Worm (Caenorhabditis elegans) whole organism, midembryonic: Measurements from ENCODE around the gene hda-4.

ENCODE experiments used
- T22C8.4 ChIP-seq: fragments of 200-800 bp; sonication (Bioruptor generic); IDR thresholded peaks from 2 replicates; pipeline ENCODE4 v1.3.6; 2022; ENCODE audit warnings: missing genetic modification characterization, missing compliant biosample characterization
- cog-1 ChIP-seq: sonication (generic microtip); optimal IDR thresholded peaks from 2 replicates; lab custom pipeline; 2016; ENCODE audit warnings: missing genetic modification characterization, missing compliant biosample characterization
- flt-1 ChIP-seq: fragments of 200-800 bp; sonication (Bioruptor generic); IDR thresholded peaks from 2 replicates; pipeline ENCODE4 v1.3.6; 2022; ENCODE audit warnings: missing genetic modification characterization, missing compliant biosample characterization
- klf-2 ChIP-seq: fragments of 200-800 bp; sonication (Bioruptor generic); conservative IDR thresholded peaks from 2 replicates; pipeline ENCODE4 v1.3.6; 2022; ENCODE audit warnings: missing genetic modification reagents, missing genetic modification characterization, missing compliant biosample characterization
- med-1 ChIP-seq: sonication (generic microtip); optimal IDR thresholded peaks from 2 replicates; lab custom pipeline; 2017; ENCODE audit warnings: missing genetic modification characterization, mild to moderate bottlenecking, missing compliant biosample characterization, antibody characterized with exemption, missing genetic modification reagents; ENCODE audit not compliant: insufficient read depth
- ref-1 ChIP-seq: fragments of 200-800 bp; sonication (Bioruptor generic); conservative IDR thresholded peaks from 2 replicates; pipeline ENCODE4 v1.3.6; 2022; ENCODE audit warnings: missing genetic modification reagents, missing genetic modification characterization, missing compliant biosample characterization
- tab-1 ChIP-seq: fragments of 200-800 bp; sonication (Bioruptor generic); IDR thresholded peaks from 2 replicates; pipeline ENCODE4 v1.3.6; 2022; ENCODE audit warnings: missing genetic modification characterization, missing compliant biosample characterization
- ztf-23 ChIP-seq: fragments of 200-800 bp; sonication (Bioruptor generic); IDR thresholded peaks from 2 replicates; pipeline ENCODE4 v1.3.6; 2022; ENCODE audit warnings: missing genetic modification reagents, missing genetic modification characterization, missing compliant biosample characterization
- ztf-29 ChIP-seq: fragments of 200-800 bp; sonication (Bioruptor generic); IDR thresholded peaks from 2 replicates; pipeline ENCODE4 v1.3.6; 2022; ENCODE audit warnings: missing genetic modification reagents, missing genetic modification characterization, missing compliant biosample characterization

hda-4 gene

ce11 chrX:16702232-16702631 is 27.1 kb upstream of the hda-4 start, which contains the start of gene F22H10.1:
F22H10.1 (plus strand) TSS chrX:16702442.
- TF ChIP-seq tab-1 (GFP tag; lab: Robert Waterston, UW) (no peak), T22C8.4 (GFP tag; lab: Robert Waterston, UW) (no peak), ztf-29 (no peak), med-1 (GFP tag; lab: Kevin White, UChicago) (no peak), flt-1 (GFP tag; lab: Robert Waterston, UW) (no peak), cog-1 (tag; lab: Kevin White, UChicago) (no peak), ref-1 (GFP tag; lab: Robert Waterston, UW) (no peak), klf-2 (GFP tag; lab: Robert Waterston, UW) (no peak)

DNA sequence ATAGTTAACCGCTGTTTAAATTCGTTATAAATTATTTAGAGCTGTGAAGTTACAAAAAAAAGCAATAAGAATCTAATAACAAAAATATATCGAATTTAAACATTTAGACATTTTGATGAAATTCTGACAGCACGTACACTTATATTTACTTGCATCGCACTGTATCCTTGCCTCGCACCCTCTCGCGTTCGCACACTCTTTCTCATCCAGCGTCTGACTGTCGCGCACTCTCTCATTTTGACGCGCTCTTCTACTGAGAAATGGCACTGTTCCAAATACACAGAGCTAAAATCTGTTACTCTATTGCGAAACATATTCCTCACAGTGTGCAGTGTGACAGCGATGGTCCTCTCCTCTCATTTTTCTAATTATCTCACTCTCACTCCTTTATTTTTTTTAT is 25.3 kb upstream of the hda-4 start:
- no peak for TF ChIP-seq flt-1 (GFP tag; lab: Robert Waterston, UW)
- TF ChIP-seq med-1 (GFP tag; lab: Kevin White, UChicago): no peak
- no peak for TF ChIP-seq ztf-29
- TF ChIP-seq klf-2 (GFP tag; lab: Robert Waterston, UW): no peak
- TF ChIP-seq ztf-23 (GFP tag; lab: Robert Waterston, UW): no peak
- no peak for TF ChIP-seq ref-1 (GFP tag; lab: Robert Waterston, UW)
- no peak for TF ChIP-seq T22C8.4 (GFP tag; lab: Robert Waterston, UW)
- no peak for TF ChIP-seq cog-1 (tag; lab: Kevin White, UChicago)
- TF ChIP-seq tab-1 (GFP tag; lab: Robert Waterston, UW): no peak

DNA sequence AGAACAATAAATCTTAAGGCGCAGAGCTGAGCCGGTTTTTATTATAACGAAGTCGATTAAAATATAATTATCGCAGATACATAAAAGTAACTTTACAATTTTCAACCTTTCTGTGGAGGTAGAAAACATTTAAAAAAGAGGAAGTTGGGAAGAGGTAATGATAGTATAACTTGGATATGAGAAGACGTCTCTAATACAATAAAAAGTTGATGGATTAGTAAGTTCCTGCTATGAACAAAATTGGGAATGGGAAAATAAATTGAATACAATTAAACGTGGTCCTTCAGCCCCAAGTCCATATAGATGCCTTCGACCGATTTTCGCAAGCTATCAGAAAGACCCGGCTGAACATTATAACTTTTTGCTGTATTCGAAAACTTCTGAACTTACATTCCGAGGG is 23.8 kb upstream of the hda-4 start:
- TF ChIP-seq T22C8.4 (GFP tag; lab: Robert Waterston, UW) (no peak), klf-2 (GFP tag; lab: Robert Waterston, UW) (no peak), ztf-23 (GFP tag; lab: Robert Waterston, UW) (no peak), cog-1 (tag; lab: Kevin White, UChicago) (no peak), ref-1 (GFP tag; lab: Robert Waterston, UW) (no peak), flt-1 (GFP tag; lab: Robert Waterston, UW) (no peak), med-1 (GFP tag; lab: Kevin White, UChicago) (no peak), tab-1 (GFP tag; lab: Robert Waterston, UW) (no peak), ztf-29 (no peak)

- no peak for TF ChIP-seq T22C8.4 (GFP tag; lab: Robert Waterston, UW)
- no peak for TF ChIP-seq ref-1 (GFP tag; lab: Robert Waterston, UW)
- no peak for TF ChIP-seq cog-1 (tag; lab: Kevin White, UChicago)
- no peak for TF ChIP-seq flt-1 (GFP tag; lab: Robert Waterston, UW)
- no peak for TF ChIP-seq med-1 (GFP tag; lab: Kevin White, UChicago)
- no peak for TF ChIP-seq tab-1 (GFP tag; lab: Robert Waterston, UW)
- no peak for TF ChIP-seq ztf-23 (GFP tag; lab: Robert Waterston, UW)
- TF ChIP-seq ztf-29: no peak
- no peak for TF ChIP-seq klf-2 (GFP tag; lab: Robert Waterston, UW)
These were observed 18.0 kb upstream of the hda-4 start, which contains the start of gene lgc-53 for ce11 chrX:16711381-16711780. lgc-53 (plus strand) TSS chrX:16711681.

ce11 chrX:16715938-16716337 is 13.4 kb upstream of the hda-4 start:
- TF ChIP-seq ref-1 (GFP tag; lab: Robert Waterston, UW) (no peak), ztf-29 (no peak), T22C8.4 (GFP tag; lab: Robert Waterston, UW) (no peak), ztf-23 (GFP tag; lab: Robert Waterston, UW) (no peak), cog-1 (tag; lab: Kevin White, UChicago) (no peak), med-1 (GFP tag; lab: Kevin White, UChicago) (no peak), tab-1 (GFP tag; lab: Robert Waterston, UW) (no peak)

DNA sequence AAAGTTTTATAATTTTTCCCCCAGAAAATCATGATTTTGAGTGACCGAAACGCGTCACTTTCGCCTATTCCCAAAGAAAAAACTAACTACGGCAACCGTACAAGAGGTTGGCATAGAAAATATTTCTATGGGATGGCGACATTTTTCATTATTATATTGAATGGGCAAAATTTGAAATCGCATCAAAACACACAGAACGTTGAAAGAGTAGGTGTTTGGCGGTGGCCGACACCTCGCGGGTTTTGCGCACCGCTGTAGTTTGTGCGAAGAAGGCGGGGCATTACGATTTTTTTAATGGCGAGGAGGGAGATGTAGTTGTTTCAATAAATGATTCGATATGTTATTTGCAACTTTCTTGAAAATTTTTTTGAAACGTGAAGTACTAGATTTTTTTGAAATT is 7.4 kb upstream of the hda-4 start:
- TF ChIP-seq med-1 (GFP tag; lab: Kevin White, UChicago): no peak
- TF ChIP-seq flt-1 (GFP tag; lab: Robert Waterston, UW): no peak
- no peak for TF ChIP-seq klf-2 (GFP tag; lab: Robert Waterston, UW)
- TF ChIP-seq ztf-23 (GFP tag; lab: Robert Waterston, UW): no peak
- TF ChIP-seq T22C8.4 (GFP tag; lab: Robert Waterston, UW): no peak
- TF ChIP-seq tab-1 (GFP tag; lab: Robert Waterston, UW): no peak
- no peak for TF ChIP-seq cog-1 (tag; lab: Kevin White, UChicago)
- no peak for TF ChIP-seq ref-1 (GFP tag; lab: Robert Waterston, UW)
- TF ChIP-seq ztf-29: no peak

- TF ChIP-seq ztf-23 (GFP tag; lab: Robert Waterston, UW) (no peak), tab-1 (GFP tag; lab: Robert Waterston, UW) (no peak), ztf-29 (no peak), flt-1 (GFP tag; lab: Robert Waterston, UW) (no peak), cog-1 (tag; lab: Kevin White, UChicago) (no peak), klf-2 (GFP tag; lab: Robert Waterston, UW) (no peak), T22C8.4 (GFP tag; lab: Robert Waterston, UW) (no peak)
These were observed 4.4 kb upstream of the hda-4 start for ce11 chrX:16724954-16725353.

- TF ChIP-seq cog-1 (tag; lab: Kevin White, UChicago) (peak; percentile 78), med-1 (GFP tag; lab: Kevin White, UChicago) (no peak), ztf-29 (peak; percentile 14; the same call in 1 of the 2 replicates), flt-1 (GFP tag; lab: Robert Waterston, UW) (peak; percentile 74), ref-1 (GFP tag; lab: Robert Waterston, UW) (no peak), ztf-23 (GFP tag; lab: Robert Waterston, UW) (peak; percentile 63; the same call in 1 of the 2 replicates), klf-2 (GFP tag; lab: Robert Waterston, UW) (no peak), T22C8.4 (GFP tag; lab: Robert Waterston, UW) (no peak), tab-1 (GFP tag; lab: Robert Waterston, UW) (no peak)
These were observed 2.5 kb upstream of the hda-4 start for ce11 chrX:16726879-16727278.

- TF ChIP-seq cog-1 (tag; lab: Kevin White, UChicago): no peak
- TF ChIP-seq tab-1 (GFP tag; lab: Robert Waterston, UW): no peak
These were observed 1.8 kb downstream of the hda-4 start for ce11 chrX:16731167-16731566.
